Worm (Caenorhabditis elegans): Measurements from ENCODE around the gene F49C5.5.

ce11 chrII:12570523-12570922 is 24.2 kb upstream of the F49C5.5 start, which contains the start of gene Y38E10A.1:
- TF ChIP-seq him-1 (tag; optimal IDR thresholded peaks at IDR 0.05) (no peak), W03F9.2 (tag; optimal IDR thresholded peaks at IDR 0.05) (no peak), dao-5 (tag; optimal IDR thresholded peaks at IDR 0.05) (no peak)
